Fruit fly (Drosophila melanogaster): Measurements from ENCODE around the gene CG10376.

CG10376 gene

DNA sequence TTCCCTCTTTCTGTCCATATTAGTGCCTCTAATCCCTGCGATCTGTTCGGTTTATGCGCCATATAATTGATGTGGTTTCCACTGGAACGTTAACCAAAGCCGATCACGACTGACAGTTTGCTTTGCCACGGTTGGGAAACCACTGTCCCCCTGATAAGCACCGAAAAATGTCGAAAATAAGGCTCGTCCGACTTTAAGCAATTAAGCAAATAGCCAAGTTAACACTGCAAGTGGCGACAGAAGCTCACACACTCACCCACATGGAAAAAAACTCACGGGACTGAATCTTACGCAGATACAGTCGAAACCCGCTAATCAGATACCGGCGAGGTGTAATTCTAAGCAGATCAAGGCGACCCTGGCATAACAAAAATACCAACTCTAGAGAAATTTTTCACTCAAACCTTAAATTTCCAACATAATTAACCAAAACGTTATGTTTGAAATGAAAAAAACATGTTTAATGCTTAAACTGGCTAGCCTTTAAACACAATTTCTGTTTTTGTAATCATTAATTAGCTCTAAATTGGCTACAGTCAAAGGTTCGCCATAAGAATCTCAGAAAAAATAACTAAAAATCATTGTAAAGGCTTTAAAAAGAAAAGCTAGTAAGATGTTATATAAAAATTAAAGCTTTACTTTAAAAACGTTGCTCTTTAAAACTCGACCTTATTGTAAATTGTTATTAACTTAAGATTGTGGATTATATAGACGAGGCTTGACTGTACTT lies 24.8 kb downstream of the CG10376 start:
- TF ChIP-seq CG17801 (GFP tag; optimal IDR thresholded peaks at IDR 0.05; ENCODE audit: partially characterized antibody) = no peak

DNA sequence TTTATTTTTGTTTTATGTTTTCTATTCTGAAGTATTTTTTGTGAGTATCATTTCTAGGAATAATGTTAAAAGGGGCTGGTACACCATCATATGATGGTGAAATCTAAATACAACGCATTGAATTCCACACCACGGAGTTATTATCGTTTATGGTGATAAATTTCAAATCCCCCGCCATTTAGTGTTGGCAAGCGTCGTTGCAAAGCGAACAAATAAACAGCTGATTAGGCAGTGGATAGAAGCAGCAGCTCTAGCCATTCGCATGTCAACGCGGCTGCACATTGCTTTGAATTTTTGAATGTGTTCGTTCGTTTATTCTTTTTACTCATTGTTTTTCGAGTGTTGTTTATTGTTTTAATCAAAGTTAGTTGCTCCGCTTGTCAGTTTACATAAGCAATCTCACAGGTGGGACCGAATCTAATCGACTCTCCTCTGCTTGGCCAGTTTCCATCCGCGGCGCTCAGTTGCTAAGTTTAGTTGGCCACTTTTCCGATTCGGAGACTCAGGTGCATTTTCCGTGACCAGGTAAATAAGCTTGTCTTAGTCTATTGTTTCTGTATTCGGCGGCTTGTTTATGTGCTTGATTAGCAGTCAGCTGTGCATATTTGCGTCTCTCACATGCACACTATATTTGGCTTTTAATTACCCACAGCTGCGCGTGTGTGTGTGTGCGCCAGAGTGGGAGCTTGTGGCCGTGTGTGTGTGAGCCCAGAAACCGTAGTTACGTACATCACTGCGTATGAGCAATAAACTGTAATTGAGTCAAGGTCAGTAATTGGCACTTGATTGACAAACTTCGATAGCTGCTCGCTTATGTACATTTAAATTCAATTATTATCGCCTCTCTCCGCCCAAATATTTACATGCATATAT lies 25.7 kb downstream of the CG10376 start, which contains the start of the genes Mst36Fa and CG31751:
Gene Mst36Fa, minus strand, starts transcription at position 51 of the 873 bp plus-strand sequence.
Gene CG31751, plus strand, starts transcription at position 274 of the 873 bp plus-strand sequence.
- peak; percentile 4 for TF ChIP-seq CG17801 (GFP tag; optimal IDR thresholded peaks at IDR 0.05; ENCODE audit: partially characterized antibody)

DNA sequence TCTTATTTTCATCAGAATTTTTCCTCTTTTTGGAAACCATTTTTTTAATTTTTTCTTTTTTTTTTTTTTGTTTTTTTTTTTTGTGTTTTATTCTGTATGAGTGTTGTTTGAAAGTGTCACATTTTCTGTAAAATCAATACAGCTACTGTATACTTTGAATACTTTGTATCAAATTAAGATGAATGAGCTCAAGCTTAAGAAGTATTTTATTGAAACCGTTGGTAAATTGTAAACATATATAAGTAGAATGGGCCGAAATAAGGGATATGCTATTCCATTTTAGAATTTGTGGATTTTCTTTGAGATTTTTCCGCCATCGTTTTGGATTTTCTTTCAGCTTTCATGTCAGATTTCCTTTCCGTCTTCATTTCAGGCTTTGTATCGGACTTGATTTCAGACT lies 27.9 kb downstream of the CG10376 start, which contains the start of gene Mst36Fb:
Gene Mst36Fb, minus strand, starts transcription at position 101 of the 400 bp plus-strand sequence.
- TF ChIP-seq CG17801 (GFP tag; optimal IDR thresholded peaks at IDR 0.05; ENCODE audit: partially characterized antibody) = no peak

DNA sequence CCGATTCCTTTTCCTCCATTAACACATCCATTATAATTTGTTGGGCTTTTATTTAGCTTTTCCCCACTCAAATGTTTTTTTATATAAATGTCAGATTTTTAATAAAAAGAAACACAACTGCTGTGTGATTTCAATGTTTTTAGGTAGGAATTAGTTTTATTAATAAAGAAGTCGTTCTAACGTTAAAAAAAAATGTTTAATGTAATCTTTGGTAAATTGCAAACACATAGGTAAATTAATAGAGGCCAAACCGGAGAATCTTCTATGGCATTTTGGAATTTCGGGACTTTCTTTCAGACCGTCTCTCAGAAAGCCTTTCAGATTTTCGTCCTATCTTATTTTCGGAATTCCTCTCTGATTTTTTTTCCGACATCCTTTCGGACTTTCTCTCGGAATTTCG lies 29.7 kb downstream of the CG10376 start, which contains the start of gene CG43339:
Gene CG43339, minus strand, starts transcription at position 101 of the 400 bp plus-strand sequence.
- no peak for TF ChIP-seq CG17801 (GFP tag; optimal IDR thresholded peaks at IDR 0.05; ENCODE audit: partially characterized antibody)

DNA sequence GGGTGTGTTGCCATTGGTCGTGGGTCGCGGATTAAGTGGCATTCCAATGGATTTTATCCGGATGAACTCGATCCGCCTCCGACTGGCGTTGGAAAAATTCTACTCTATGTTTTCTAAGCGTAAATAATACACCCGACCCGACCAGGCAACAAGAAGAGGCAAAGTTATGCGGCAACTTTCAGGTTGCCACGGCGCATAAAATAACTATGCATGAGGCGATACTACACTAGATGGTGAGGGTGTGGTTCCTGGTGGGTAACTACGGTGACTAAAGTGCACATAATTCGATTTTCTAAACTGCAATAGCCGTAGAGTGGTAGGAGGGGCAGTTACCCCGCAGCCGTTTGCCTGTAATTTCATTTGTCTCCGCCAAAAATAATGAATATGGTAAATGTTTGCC lies 31.8 kb downstream of the CG10376 start, which contains the start of gene CG43338:
Gene CG43338, minus strand, starts transcription at position 101 of the 400 bp plus-strand sequence.
- no peak for TF ChIP-seq CG17801 (GFP tag; optimal IDR thresholded peaks at IDR 0.05; ENCODE audit: partially characterized antibody)

DNA sequence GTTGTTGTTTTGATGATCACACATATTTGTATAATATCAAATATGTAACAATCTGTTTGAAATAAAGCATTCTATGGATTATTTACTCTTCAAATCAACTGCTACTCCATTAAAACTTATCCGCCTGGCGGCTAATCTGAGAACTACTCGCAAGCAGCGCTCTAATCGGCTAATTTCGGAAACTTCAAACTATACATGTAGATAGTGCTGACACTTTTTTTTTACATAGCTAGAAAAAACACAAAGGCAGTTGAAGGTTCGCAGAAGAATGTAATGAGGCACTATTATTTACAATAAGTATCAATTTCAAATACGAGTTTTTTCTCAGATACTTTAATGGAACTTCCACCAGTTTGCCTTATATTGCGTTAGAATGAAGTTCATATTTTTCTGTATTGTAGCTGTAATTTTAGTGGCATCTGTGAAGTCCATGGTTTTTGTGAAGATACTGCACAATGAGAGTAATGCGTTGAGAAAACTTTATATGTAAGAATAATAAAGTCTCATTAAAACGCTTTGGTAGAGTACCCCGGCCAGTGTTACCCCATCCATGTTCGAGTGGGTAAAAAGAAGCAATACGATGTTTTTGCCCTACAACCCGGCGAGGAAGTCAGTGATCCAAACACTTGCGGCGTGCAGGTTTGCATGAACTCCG lies 36.8 kb downstream of the CG10376 start:
- TF ChIP-seq CG17801 (GFP tag; optimal IDR thresholded peaks at IDR 0.05; ENCODE audit: partially characterized antibody) = no peak

DNA sequence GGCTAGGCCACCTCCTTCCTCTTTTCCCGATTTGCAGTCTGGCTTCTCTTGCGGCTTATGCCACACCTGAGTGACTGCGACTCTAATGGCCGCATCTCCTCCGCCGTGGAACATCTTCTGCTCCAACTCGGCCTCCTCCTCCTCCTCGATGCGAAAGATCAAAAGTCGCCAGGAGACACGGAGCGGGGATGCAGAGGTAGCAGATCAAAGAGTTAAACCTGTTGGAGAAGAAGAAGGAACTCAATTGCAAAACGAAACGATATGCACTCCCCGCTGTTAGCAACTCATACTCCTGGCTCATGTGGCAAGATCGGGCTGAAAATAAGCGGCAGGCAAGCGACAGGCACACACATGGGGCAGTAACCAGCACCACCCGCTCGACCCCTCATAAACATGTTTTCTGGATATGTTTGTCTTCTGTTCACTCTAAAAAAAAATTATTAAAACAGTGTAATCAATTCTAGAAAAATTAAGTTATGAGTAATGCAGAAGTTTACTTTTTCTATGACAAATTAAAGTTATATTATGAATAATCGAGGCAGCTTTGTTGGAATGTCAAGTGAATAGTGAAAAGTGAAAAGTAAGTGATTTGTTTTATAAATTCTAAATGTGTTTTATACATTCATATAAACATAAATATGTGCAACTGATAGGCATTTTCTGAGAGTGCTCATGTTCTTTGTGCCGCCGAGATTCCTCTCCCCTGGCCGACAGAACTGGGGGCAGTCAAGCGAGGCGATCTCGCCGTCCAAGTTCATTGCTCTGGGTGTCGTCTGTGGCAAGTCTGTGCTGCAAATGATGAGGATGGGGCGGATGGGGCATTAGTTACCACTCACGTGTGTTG lies 38.0 kb downstream of the CG10376 start:
- no peak for TF ChIP-seq CG17801 (GFP tag; optimal IDR thresholded peaks at IDR 0.05; ENCODE audit: partially characterized antibody)

DNA sequence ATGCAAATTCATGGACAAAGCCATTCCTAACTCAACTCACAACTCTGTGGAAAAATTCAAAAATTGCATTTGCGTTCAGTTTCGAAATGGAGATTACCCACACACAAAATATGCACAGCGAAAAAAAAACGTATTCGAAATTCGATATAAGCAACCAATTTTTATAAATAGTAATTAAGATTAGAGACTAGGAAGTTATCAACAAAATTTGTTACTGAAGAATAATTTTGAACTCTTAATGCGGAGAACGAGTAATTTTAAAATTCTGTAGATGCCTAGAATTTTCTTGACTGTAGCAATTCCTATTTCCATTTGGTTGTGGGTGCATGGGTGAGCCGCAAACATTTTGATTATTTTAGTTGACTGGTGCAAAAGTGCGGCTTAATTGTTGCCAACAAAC lies 39.5 kb downstream of the CG10376 start:
- no peak for TF ChIP-seq CG17801 (GFP tag; optimal IDR thresholded peaks at IDR 0.05; ENCODE audit: partially characterized antibody)

DNA sequence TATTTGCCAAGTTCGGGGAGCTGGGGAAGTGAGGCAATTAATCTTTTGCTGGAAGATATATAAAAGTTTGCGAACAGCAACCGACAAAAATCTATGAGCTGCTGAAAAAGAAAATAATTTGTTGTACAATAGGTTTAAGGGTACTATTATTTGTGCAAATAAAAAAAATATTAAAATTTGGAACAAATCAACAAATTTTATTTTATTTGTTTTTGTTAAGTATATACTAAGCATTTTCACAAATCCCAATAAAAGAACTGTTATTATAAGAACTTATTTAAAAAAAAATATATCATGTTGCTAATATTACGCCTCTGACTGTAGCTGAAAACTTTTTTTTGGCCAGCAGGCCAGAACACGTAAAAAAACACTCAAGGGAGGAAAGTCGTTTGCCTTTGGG lies 44.8 kb downstream of the CG10376 start:
- TF ChIP-seq CG17801 (GFP tag; optimal IDR thresholded peaks at IDR 0.05; ENCODE audit: partially characterized antibody) = no peak

DNA sequence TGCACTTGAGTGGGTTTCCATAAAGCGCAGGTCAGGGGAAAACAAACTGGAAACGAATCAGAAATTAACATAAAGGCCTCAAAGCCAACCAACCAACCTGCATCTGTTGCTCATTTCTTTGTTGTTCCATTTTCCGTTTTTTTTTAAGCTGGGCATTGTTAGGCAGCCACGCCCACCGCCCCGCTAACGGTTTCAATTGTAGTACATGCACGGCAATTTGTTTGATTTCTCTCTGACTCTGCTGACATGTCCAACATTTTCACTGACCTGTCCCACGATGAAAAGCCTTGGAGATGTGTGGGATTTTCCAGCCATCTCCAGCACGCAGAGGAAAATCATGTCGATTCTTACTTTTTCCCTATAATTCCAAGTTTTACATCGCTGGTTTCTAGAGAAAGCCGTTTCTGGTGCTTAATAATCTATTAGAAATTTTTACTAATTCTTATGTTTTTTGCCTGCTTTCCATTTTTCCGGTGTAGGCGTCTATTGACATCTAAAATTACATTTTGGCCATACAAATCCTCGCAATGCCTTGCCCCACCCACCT lies 46.1 kb downstream of the CG10376 start:
- no peak for TF ChIP-seq CG17801 (GFP tag; optimal IDR thresholded peaks at IDR 0.05; ENCODE audit: partially characterized antibody)

DNA sequence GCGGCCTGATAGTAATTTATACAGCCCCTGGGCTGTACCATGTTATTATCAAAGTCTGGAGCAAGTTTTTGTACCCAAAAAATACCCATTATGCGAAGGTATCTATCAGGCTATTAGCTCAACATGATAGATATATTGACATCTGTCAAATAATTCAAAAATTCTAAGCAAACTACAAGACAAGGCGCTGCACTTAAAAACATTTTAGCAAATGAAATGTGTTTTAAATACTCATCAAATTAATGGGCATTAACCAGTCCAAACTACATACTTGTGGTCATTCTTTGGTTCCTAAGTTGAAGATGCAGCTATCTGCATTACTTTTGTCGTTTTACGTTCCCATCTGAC lies 49.6 kb downstream of the CG10376 start:
- no peak for TF ChIP-seq CG17801 (GFP tag; optimal IDR thresholded peaks at IDR 0.05; ENCODE audit: partially characterized antibody)

DNA sequence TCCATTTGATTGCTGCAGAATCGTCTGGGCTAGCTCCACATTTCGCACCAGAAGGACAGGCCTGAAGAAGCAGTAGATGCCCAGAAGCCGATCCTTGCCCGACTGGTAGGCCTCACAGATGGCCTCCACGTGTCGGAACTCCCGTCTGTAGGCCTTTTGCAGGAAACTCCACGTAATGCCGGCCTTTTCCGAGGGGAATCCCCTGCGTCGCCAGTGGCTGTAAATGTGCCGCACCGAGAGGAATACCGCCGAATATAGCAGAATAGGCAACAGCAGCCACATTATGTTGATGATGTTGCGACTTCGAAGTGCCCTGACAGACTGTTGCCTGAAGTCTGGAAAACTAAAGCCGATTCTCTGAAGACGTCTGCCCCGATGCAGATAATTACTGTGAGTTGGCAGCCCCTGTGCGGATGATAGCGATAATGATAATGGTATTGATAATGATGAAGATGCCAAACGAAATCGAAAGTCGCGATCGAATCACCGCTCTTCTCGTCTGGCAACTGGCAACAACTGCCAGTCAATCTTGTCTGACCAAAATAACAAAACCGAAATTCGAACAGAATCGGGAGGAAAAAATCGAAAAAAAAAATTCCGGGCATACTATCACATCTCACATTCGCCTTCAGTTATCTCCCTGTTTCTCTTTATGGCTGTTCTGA lies 50.1 kb downstream of the CG10376 start, which contains the start of gene Cyp310a1:
Gene Cyp310a1, minus strand, starts transcription at position 348 of the 665 bp plus-strand sequence.
- TF ChIP-seq CG17801 (GFP tag; optimal IDR thresholded peaks at IDR 0.05; ENCODE audit: partially characterized antibody) = no peak

All from ovary, adult (tissue).